Worm (Caenorhabditis elegans) whole organism, early embryonic: ENCODE measurements around the gene cdka-1.

Source experiments
- B0310.2 ChIP-seq: sonication (generic microtip); optimal IDR thresholded peaks from 2 replicates; lab custom pipeline; 2016; ENCODE audit warnings: mild to moderate bottlenecking, missing genetic modification characterization, missing compliant biosample characterization
- F13C5.2 ChIP-seq: sonication (generic microtip); optimal IDR thresholded peaks from 2 replicates; lab custom pipeline; 2017; ENCODE audit warnings: mild to moderate bottlenecking, missing genetic modification characterization, inconsistent platforms, missing compliant biosample characterization
- aly-1 ChIP-seq: sonication (generic microtip); optimal IDR thresholded peaks from 2 replicates; lab custom pipeline; 2016; ENCODE audit warnings: missing genetic modification characterization, missing compliant biosample characterization
- ama-1 ChIP-seq: fragments of 150-350 bp; optimal IDR thresholded peaks from 2 replicates; lab custom pipeline; 2014
- ceh-13 ChIP-seq: fragments of 200-800 bp; sonication (Bioruptor generic); optimal IDR thresholded peaks from 2 replicates; lab custom pipeline; 2018; ENCODE audit warnings: mild to moderate bottlenecking, missing genetic modification characterization, missing compliant biosample characterization
- ceh-36 ChIP-seq: sonication (generic microtip); optimal IDR thresholded peaks from 2 replicates; lab custom pipeline; 2016; ENCODE audit warnings: missing genetic modification characterization, inconsistent platforms, missing compliant biosample characterization
- ets-7 ChIP-seq: sonication (generic microtip); optimal IDR thresholded peaks from 2 replicates; lab custom pipeline; 2016; ENCODE audit warnings: missing genotype, missing genetic modification characterization, missing compliant biosample characterization
- flt-1 ChIP-seq: fragments of 200-800 bp; sonication (Bioruptor generic); IDR thresholded peaks from 2 replicates; pipeline ENCODE4 v1.3.6; 2022; ENCODE audit warnings: missing genetic modification characterization, missing compliant biosample characterization
- hmbx-1 ChIP-seq: sonication (generic microtip); optimal IDR thresholded peaks from 2 replicates; lab custom pipeline; 2016; ENCODE audit warnings: mild to moderate bottlenecking, missing genetic modification characterization, missing compliant biosample characterization
- hmg-4 ChIP-seq: fragments of 200-800 bp; sonication (Bioruptor generic); optimal IDR thresholded peaks from 2 replicates; lab custom pipeline; 2018; ENCODE audit warnings: mild to moderate bottlenecking, missing genetic modification characterization, missing compliant biosample characterization
- hnd-1 ChIP-seq: sonication (generic microtip); optimal IDR thresholded peaks from 2 replicates; lab custom pipeline; 2016; ENCODE audit warnings: missing genetic modification characterization, missing compliant biosample characterization
- pes-1 ChIP-seq: fragments of 200-800 bp; sonication (Bioruptor generic); IDR thresholded peaks from 2 replicates; pipeline ENCODE4 v1.3.6; 2022; ENCODE audit warnings: missing genetic modification reagents, missing genetic modification characterization, missing compliant biosample characterization
- scrt-1 ChIP-seq: fragments of 200-800 bp; sonication (Bioruptor generic); IDR thresholded peaks from 2 replicates; pipeline ENCODE4 v1.3.6; 2022; ENCODE audit warnings: missing genetic modification characterization, missing compliant biosample characterization
- sea-1 ChIP-seq: fragments of 200-800 bp; sonication (Bioruptor generic); conservative IDR thresholded peaks from 2 replicates; pipeline ENCODE4 v1.3.6; 2022; ENCODE audit warnings: missing genetic modification characterization, missing compliant biosample characterization
- tbx-11 ChIP-seq: fragments of 200-800 bp; sonication (Bioruptor generic); IDR thresholded peaks from 2 replicates; pipeline ENCODE4 v1.3.6; 2022; ENCODE audit warnings: missing genetic modification characterization, missing compliant biosample characterization
- tbx-37 ChIP-seq: fragments of 200-800 bp; sonication (Bioruptor generic); conservative IDR thresholded peaks from 2 replicates; pipeline ENCODE4 v1.3.6; 2022; ENCODE audit warnings: missing genetic modification reagents, missing genetic modification characterization, missing compliant biosample characterization
- tra-4 ChIP-seq: sonication (generic microtip); optimal IDR thresholded peaks from 2 replicates; lab custom pipeline; 2017; ENCODE audit warnings: missing genetic modification characterization, missing compliant biosample characterization

Gene cdka-1

ce11 chrIII:4649811-4650544 is 8.6 kb upstream of the cdka-1 start, which contains the start of gene ppm-2:
Gene ppm-2 (plus strand): TSS chrIII:4650494.
- TF ChIP-seq tra-4 (tag; lab: Kevin White, UChicago): no peak
- TF ChIP-seq tbx-37 (GFP tag; lab: Robert Waterston, UW): no peak
- TF ChIP-seq sea-1: no peak
- no peak for TF ChIP-seq hmg-4
- TF ChIP-seq aly-1: no peak
- TF ChIP-seq hmbx-1: no peak
- TF ChIP-seq F13C5.2 (tag; lab: Kevin White, UChicago): no peak
- TF ChIP-seq scrt-1 (GFP tag; lab: Robert Waterston, UW): no peak
- TF ChIP-seq tbx-11: no peak
- no peak for TF ChIP-seq pes-1 (GFP tag; lab: Robert Waterston, UW)
- no peak for TF ChIP-seq hnd-1 (tag; lab: Kevin White, UChicago)
- TF ChIP-seq ceh-13: no peak
- no peak for TF ChIP-seq flt-1 (GFP tag; lab: Robert Waterston, UW)
- TF ChIP-seq B0310.2 (tag; lab: Kevin White, UChicago): no peak
- TF ChIP-seq ceh-36 (tag; lab: Kevin White, UChicago): no peak
- TF ChIP-seq ets-7 (tag; lab: Kevin White, UChicago): no peak
- TF ChIP-seq ama-1 (lab: Kevin White, UChicago): no peak

ce11 chrIII:4653374-4653773 is 5.2 kb upstream of the cdka-1 start:
- TF ChIP-seq hmbx-1 (no peak), flt-1 (GFP tag; lab: Robert Waterston, UW) (no peak), tra-4 (tag; lab: Kevin White, UChicago) (no peak), sea-1 (no peak), tbx-11 (no peak), hmg-4 (no peak), ets-7 (tag; lab: Kevin White, UChicago) (no peak), pes-1 (GFP tag; lab: Robert Waterston, UW) (no peak), scrt-1 (GFP tag; lab: Robert Waterston, UW) (no peak), ama-1 (lab: Kevin White, UChicago) (no peak), aly-1 (no peak), F13C5.2 (tag; lab: Kevin White, UChicago) (no peak), ceh-36 (tag; lab: Kevin White, UChicago) (no peak), ceh-13 (no peak), B0310.2 (tag; lab: Kevin White, UChicago) (no peak), hnd-1 (tag; lab: Kevin White, UChicago) (no peak), tbx-37 (GFP tag; lab: Robert Waterston, UW) (no peak)

ce11 chrIII:4653912-4654311 is 4.7 kb upstream of the cdka-1 start:
- no peak for TF ChIP-seq pes-1 (GFP tag; lab: Robert Waterston, UW)
- TF ChIP-seq hmbx-1: no peak
- no peak for TF ChIP-seq tbx-11
- no peak for TF ChIP-seq ama-1 (lab: Kevin White, UChicago)
- no peak for TF ChIP-seq B0310.2 (tag; lab: Kevin White, UChicago)
- TF ChIP-seq flt-1 (GFP tag; lab: Robert Waterston, UW): no peak
- TF ChIP-seq aly-1: no peak

- TF ChIP-seq ceh-13 (no peak), sea-1 (no peak), hnd-1 (tag; lab: Kevin White, UChicago) (no peak), hmg-4 (no peak), aly-1 (no peak), F13C5.2 (tag; lab: Kevin White, UChicago) (no peak), hmbx-1 (no peak), tra-4 (tag; lab: Kevin White, UChicago) (no peak), tbx-37 (GFP tag; lab: Robert Waterston, UW) (no peak), ceh-36 (tag; lab: Kevin White, UChicago) (no peak), scrt-1 (GFP tag; lab: Robert Waterston, UW) (no peak), B0310.2 (tag; lab: Kevin White, UChicago) (no peak)
These were observed 3.2 kb upstream of the cdka-1 start, which contains the start of gene T23F11.2 for ce11 chrIII:4655402-4655801. Gene T23F11.2 (minus strand): TSS chrIII:4655502.

- TF ChIP-seq hmbx-1 (no peak), ceh-13 (no peak), ceh-36 (tag; lab: Kevin White, UChicago) (no peak), ets-7 (tag; lab: Kevin White, UChicago) (no peak), tbx-37 (GFP tag; lab: Robert Waterston, UW) (no peak), tra-4 (tag; lab: Kevin White, UChicago) (no peak), aly-1 (no peak), hmg-4 (no peak), tbx-11 (no peak), pes-1 (GFP tag; lab: Robert Waterston, UW) (no peak), sea-1 (no peak), B0310.2 (tag; lab: Kevin White, UChicago) (no peak), hnd-1 (tag; lab: Kevin White, UChicago) (no peak), scrt-1 (GFP tag; lab: Robert Waterston, UW) (no peak)
These were observed 2.2 kb upstream of the cdka-1 start for ce11 chrIII:4656415-4656814.

- TF ChIP-seq F13C5.2 (tag; lab: Kevin White, UChicago) (no peak), tra-4 (tag; lab: Kevin White, UChicago) (no peak), ceh-36 (tag; lab: Kevin White, UChicago) (no peak), B0310.2 (tag; lab: Kevin White, UChicago) (no peak), hmg-4 (no peak), scrt-1 (GFP tag; lab: Robert Waterston, UW) (no peak), pes-1 (GFP tag; lab: Robert Waterston, UW) (no peak), aly-1 (no peak), tbx-11 (no peak), ama-1 (lab: Kevin White, UChicago) (no peak), ceh-13 (no peak), sea-1 (no peak)
These were observed 1.2 kb upstream of the cdka-1 start for ce11 chrIII:4657386-4657785.

ce11 chrIII:4659426-4659825 is 832 bp downstream of the cdka-1 start:
- no peak for TF ChIP-seq ets-7 (tag; lab: Kevin White, UChicago)
- no peak for TF ChIP-seq ama-1 (lab: Kevin White, UChicago)
- no peak for TF ChIP-seq hnd-1 (tag; lab: Kevin White, UChicago)
- TF ChIP-seq hmg-4: no peak
- TF ChIP-seq tbx-11: no peak
- TF ChIP-seq hmbx-1: no peak
- TF ChIP-seq tra-4 (tag; lab: Kevin White, UChicago): no peak
